Fruit fly (Drosophila melanogaster): ENCODE results near the gene Unc50.

Gene Unc50

dm6 chr3R:8650741-8651140, 25.7 kb downstream of the Unc50 start, which contains the start of the genes Mkk4 and SLIRP2:
TSS of gene Mkk4 (minus strand) at chr3R:8650796.
TSS of gene SLIRP2 (plus strand) at chr3R:8651084.
- TF ChIP-seq CG13204 (GFP tag; optimal IDR thresholded peaks at IDR 0.05) (no peak), CG34367 (tag; optimal IDR thresholded peaks at IDR 0.05) (peak; percentile 99), CG8301 (tag; optimal IDR thresholded peaks at IDR 0.05) (peak; percentile 99), gl (tag; optimal IDR thresholded peaks at IDR 0.05) (peak; percentile 93), CG12605 (GFP tag; IDR thresholded peaks at IDR 0.05) (peak; percentile 98), CG9948 (tag; optimal IDR thresholded peaks at IDR 0.05) (peak; percentile 98), CG14655 (GFP tag; optimal IDR thresholded peaks at IDR 0.05) (peak; percentile 99), Snoo (tag; optimal IDR thresholded peaks at IDR 0.05) (peak; percentile 97), fd96Ca (GFP tag; IDR thresholded peaks at IDR 0.05) (peak; percentile 99), Ets98B (GFP tag; IDR thresholded peaks at IDR 0.05) (peak; percentile 99), CG8159 (tag; optimal IDR thresholded peaks at IDR 0.05) (peak; percentile 99), CG4496 (GFP tag; IDR thresholded peaks at IDR 0.05) (peak; percentile 99), CG32121 (GFP tag; IDR thresholded peaks at IDR 0.05) (peak; percentile 98), EcR (GFP tag; optimal IDR thresholded peaks at IDR 0.05) (peak; percentile 50), rn (GFP tag; IDR thresholded peaks at IDR 0.05) (peak; percentile 97), Pif1B (GFP tag; optimal IDR thresholded peaks at IDR 0.05) (peak; percentile 99), D1 (tag; optimal IDR thresholded peaks at IDR 0.05) (no peak), CG10348 (GFP tag; IDR thresholded peaks at IDR 0.05) (peak; percentile 93), CG17806 (tag; optimal IDR thresholded peaks at IDR 0.05) (peak; percentile 99), CG15710 (tag; optimal IDR thresholded peaks at IDR 0.05) (peak; percentile 99), Pif1A (GFP tag; optimal IDR thresholded peaks at IDR 0.05) (peak; percentile 99)

- TF ChIP-seq Ets98B (GFP tag; IDR thresholded peaks at IDR 0.05) (no peak), EcR (GFP tag; optimal IDR thresholded peaks at IDR 0.05) (no peak), CG17806 (tag; optimal IDR thresholded peaks at IDR 0.05) (no peak), fd96Ca (GFP tag; IDR thresholded peaks at IDR 0.05) (no peak), CG4496 (GFP tag; IDR thresholded peaks at IDR 0.05) (no peak), CG15710 (tag; optimal IDR thresholded peaks at IDR 0.05) (no peak), CG10348 (GFP tag; IDR thresholded peaks at IDR 0.05) (no peak), CG9948 (tag; optimal IDR thresholded peaks at IDR 0.05) (no peak), Pif1A (GFP tag; optimal IDR thresholded peaks at IDR 0.05) (no peak), CG12605 (GFP tag; IDR thresholded peaks at IDR 0.05) (no peak)
Observed at dm6 chr3R:8645580-8646220, 30.7 kb downstream of the Unc50 start, which contains the start of gene Cyp313b1. TSS of gene Cyp313b1 (minus strand) at chr3R:8645650.

- TF ChIP-seq CG13204 (GFP tag; optimal IDR thresholded peaks at IDR 0.05): no peak
- 0 out of 3 replicates have a peak, but pooled peaks have one; percentile 21 for TF ChIP-seq CG4496 (GFP tag; IDR thresholded peaks at IDR 0.05)
Observed at dm6 chr3R:8642376-8642966, 33.9 kb downstream of the Unc50 start.

- TF ChIP-seq Pif1A (GFP tag; optimal IDR thresholded peaks at IDR 0.05) (no peak), CG4496 (GFP tag; IDR thresholded peaks at IDR 0.05) (no peak), CG13204 (GFP tag; optimal IDR thresholded peaks at IDR 0.05) (no peak), CG8159 (tag; optimal IDR thresholded peaks at IDR 0.05) (no peak)
Observed at dm6 chr3R:8638629-8639028, 37.8 kb downstream of the Unc50 start.

dm6 chr3R:8635778-8636177, 40.6 kb downstream of the Unc50 start, which contains the start of gene Or85e:
TSS of gene Or85e (minus strand) at chr3R:8635878.
- no peak for TF ChIP-seq CG14655 (GFP tag; optimal IDR thresholded peaks at IDR 0.05)
- no peak for TF ChIP-seq CG4496 (GFP tag; IDR thresholded peaks at IDR 0.05)
- no peak for TF ChIP-seq rn (GFP tag; IDR thresholded peaks at IDR 0.05)
- TF ChIP-seq EcR (GFP tag; optimal IDR thresholded peaks at IDR 0.05): no peak
- TF ChIP-seq CG12605 (GFP tag; IDR thresholded peaks at IDR 0.05): no peak
- no peak for TF ChIP-seq gl (tag; optimal IDR thresholded peaks at IDR 0.05)
- TF ChIP-seq fd96Ca (GFP tag; IDR thresholded peaks at IDR 0.05): no peak
- no peak for TF ChIP-seq CG10348 (GFP tag; IDR thresholded peaks at IDR 0.05)
- TF ChIP-seq Snoo (tag; optimal IDR thresholded peaks at IDR 0.05): no peak
- TF ChIP-seq Pif1B (GFP tag; optimal IDR thresholded peaks at IDR 0.05): no peak
- TF ChIP-seq CG34367 (tag; optimal IDR thresholded peaks at IDR 0.05): no peak
- TF ChIP-seq Ets98B (GFP tag; IDR thresholded peaks at IDR 0.05): no peak

All from whole organism, pupa.